Worm (Caenorhabditis elegans) whole organism, L3 larva: ENCODE results near the gene spe-36.

Source experiments
- nhr-11 ChIP-seq: fragments of 150-350 bp; optimal IDR thresholded peaks from 2 replicates; lab custom pipeline; 2014; ENCODE audit warnings: missing biosample characterization, missing genetic modification characterization
- tbx-2 ChIP-seq: sonication (generic microtip); optimal IDR thresholded peaks from 2 replicates; lab custom pipeline; 2016; ENCODE audit warnings: mild to moderate bottlenecking, missing genetic modification characterization, missing compliant biosample characterization

DNA sequence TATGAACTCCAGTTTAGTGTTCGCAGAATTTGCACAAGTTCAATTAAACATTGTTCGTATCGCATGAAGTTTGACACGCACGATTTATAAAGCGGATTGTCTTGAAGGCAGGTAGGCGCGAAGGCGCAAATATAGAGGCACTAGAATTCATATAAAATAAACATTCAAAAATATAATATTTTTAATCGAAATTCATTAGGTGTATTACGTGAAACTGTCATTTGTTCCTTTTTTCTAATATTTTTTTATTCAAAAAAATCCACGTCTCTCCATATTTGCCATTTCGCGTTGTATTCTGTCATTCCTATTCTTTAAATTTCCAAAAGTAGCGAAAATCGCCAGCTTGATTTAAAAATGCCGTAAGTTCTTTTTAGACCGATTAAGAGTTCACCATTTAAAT, 49.7 kb upstream of the spe-36 start, which contains the start of gene ZK809.1:
- TF ChIP-seq tbx-2, result no peak
- no peak for TF ChIP-seq nhr-11 (tag; lab: Kevin White, UChicago)
